ENCODE assay signal across 2 fruit fly cellular contexts in genomic region chr3R:5263311-5264250, dm6.
A peak's percentile ranks its signal among the peaks of the same experiment; 100 is the strongest.
TF ChIP-seq lines count a peak whose summit lies in the region.

No protein-coding gene starts in this region.

TF ChIP-seq in whole organism, embryonic, 481 proteins besides CTCF, POLR2A, EP300 and RAD21 (continued from another document and continues in another):
- TF ChIP-seq gsb (GFP tag; IDR thresholded peaks at IDR 0.05; lab: Robert Waterston, UW) (peak; percentile 63; the same call in 1 of the 2 replicates), Pdp1 (GFP tag; optimal IDR thresholded peaks at IDR 0.05; lab: Kevin White, UChicago) (peak; percentile 44 to 76), CG11398 (GFP tag; optimal IDR thresholded peaks at IDR 0.05; lab: Kevin White, UChicago) (no peak), ttk (GFP tag; IDR thresholded peaks at IDR 0.05; lab: Robert Waterston, UW) (peak; percentile 70), CG15073 (GFP tag; optimal IDR thresholded peaks at IDR 0.05; lab: Kevin White, UChicago) (no peak), Mrtf (GFP tag; IDR thresholded peaks at IDR 0.05; lab: Robert Waterston, UW) (peak; percentile 66; the same call in 2 of the 3 replicates), CG10654 (GFP tag; optimal IDR thresholded peaks at IDR 0.05; lab: Kevin White, UChicago) (peak; percentile 65), CG10565 (GFP tag; optimal IDR thresholded peaks at IDR 0.05; lab: Kevin White, UChicago) (peak; percentile 33), CG18764 (GFP tag; optimal IDR thresholded peaks at IDR 0.05; lab: Kevin White, UChicago) (peak; percentile 53), Camta (GFP tag; optimal IDR thresholded peaks at IDR 0.05; lab: Kevin White, UChicago) (no peak), CG30020 (tag; optimal IDR thresholded peaks at IDR 0.05; lab: Kevin White, UChicago) (peak; percentile 66), Atf3 (GFP tag; optimal IDR thresholded peaks at IDR 0.05; lab: Kevin White, UChicago) (peak; percentile 52), Ada2b (GFP tag; IDR thresholded peaks at IDR 0.05; lab: Robert Waterston, UW) (peak; percentile 72), CG30403 (GFP tag; optimal IDR thresholded peaks at IDR 0.05; lab: Kevin White, UChicago) (peak; percentile 74), stc (GFP tag; IDR thresholded peaks at IDR 0.05; lab: Robert Waterston, UW) (peak; percentile 66; the same call in 1 of the 2 replicates), CG3065 (GFP tag; optimal IDR thresholded peaks at IDR 0.05; lab: Kevin White, UChicago) (peak; percentile 35), CG13296 (GFP tag; optimal IDR thresholded peaks at IDR 0.05; lab: Kevin White, UChicago) (peak; percentile 93), CG12769 (tag; optimal IDR thresholded peaks at IDR 0.05; lab: Kevin White, UChicago) (peak; percentile 81), Opbp (GFP tag; IDR thresholded peaks at IDR 0.05; lab: Robert Waterston, UW; ENCODE audit: partially characterized antibody) (peak; percentile 33; the same call in 1 of the 3 replicates), CG42726 (GFP tag; IDR thresholded peaks at IDR 0.05; lab: Robert Waterston, UW; ENCODE audit: partially characterized antibody) (no peak), Trl (optimal IDR thresholded peaks at IDR 0.05; lab: Kevin White, UChicago) (no peak), Trl (GFP tag; optimal IDR thresholded peaks at IDR 0.05; lab: Kevin White, UChicago) (no peak), knrl (GFP tag; IDR thresholded peaks at IDR 0.05; lab: Robert Waterston, UW; ENCODE audit: partially characterized antibody) (no peak), CG4617 (GFP tag; optimal IDR thresholded peaks at IDR 0.05; lab: Kevin White, UChicago; ENCODE audit: borderline replicate concordance) (peak; percentile 17), mam (GFP tag; optimal IDR thresholded peaks at IDR 0.05; lab: Kevin White, UChicago) (peak; percentile 10), kah (GFP tag; optimal IDR thresholded peaks at IDR 0.05; lab: Kevin White, UChicago) (peak; percentile 74), emc (GFP tag; optimal IDR thresholded peaks at IDR 0.05; lab: Kevin White, UChicago) (no peak), CG8359 (GFP tag; optimal IDR thresholded peaks at IDR 0.05; lab: Kevin White, UChicago; ENCODE audit: borderline replicate concordance) (peak; percentile 78), C15 (GFP tag; IDR thresholded peaks at IDR 0.05; lab: Robert Waterston, UW) (no peak), CG12104 (GFP tag; optimal IDR thresholded peaks at IDR 0.05; lab: Kevin White, UChicago) (peak; percentile 80), fru (optimal IDR thresholded peaks at IDR 0.05; lab: Kevin White, UChicago) (no peak), CG1792 (GFP tag; optimal IDR thresholded peaks at IDR 0.05; lab: Kevin White, UChicago) (no peak), z (GFP tag; IDR thresholded peaks at IDR 0.05; lab: Robert Waterston, UW) (peak; percentile 26; the same call in 1 of the 3 replicates), CG8089 (GFP tag; optimal IDR thresholded peaks at IDR 0.05; lab: Kevin White, UChicago) (no peak), CG4424 (GFP tag; optimal IDR thresholded peaks at IDR 0.05; lab: Kevin White, UChicago) (peak; percentile 87), sc (optimal IDR thresholded peaks at IDR 0.05; lab: Kevin White, UChicago) (no peak), sc (GFP tag; optimal IDR thresholded peaks at IDR 0.05; lab: Kevin White, UChicago) (peak; percentile 81), CG7372 (GFP tag; IDR thresholded peaks at IDR 0.05; lab: Robert Waterston, UW) (peak; percentile 79), bcd (GFP tag; optimal IDR thresholded peaks at IDR 0.05; lab: Kevin White, UChicago) (peak; percentile 86), CG11696 (GFP tag; IDR thresholded peaks at IDR 0.05; lab: Robert Waterston, UW) (peak; percentile 61), corto (GFP tag; optimal IDR thresholded peaks at IDR 0.05; lab: Kevin White, UChicago) (no peak), zfh2 (GFP tag; optimal IDR thresholded peaks at IDR 0.05; lab: Kevin White, UChicago) (peak; percentile 8), mirr (GFP tag; optimal IDR thresholded peaks at IDR 0.05; lab: Kevin White, UChicago) (peak; percentile 69), bowl (GFP tag; IDR thresholded peaks at IDR 0.05; lab: Robert Waterston, UW) (no peak), CG4360 (GFP tag; IDR thresholded peaks at IDR 0.05; lab: Robert Waterston, UW) (0 out of 2 replicates have a peak, but pooled peaks have one; percentile 24), ems (GFP tag; optimal IDR thresholded peaks at IDR 0.05; lab: Kevin White, UChicago) (no peak), crp (GFP tag; optimal IDR thresholded peaks at IDR 0.05; lab: Kevin White, UChicago) (peak in 1 of 2 experiments; percentile 25), CG4404 (GFP tag; IDR thresholded peaks at IDR 0.05; lab: Robert Waterston, UW) (peak; percentile 61), maf-S (GFP tag; optimal IDR thresholded peaks at IDR 0.05; lab: Kevin White, UChicago) (no peak), CG32767 (GFP tag; IDR thresholded peaks at IDR 0.05; lab: Robert Waterston, UW) (peak; percentile 81), sim (GFP tag; IDR thresholded peaks at IDR 0.05; lab: Robert Waterston, UW) (no peak), CG1233 (GFP tag; optimal IDR thresholded peaks at IDR 0.05; lab: Kevin White, UChicago) (peak; percentile 90), CG7786 (GFP tag; optimal IDR thresholded peaks at IDR 0.05; lab: Kevin White, UChicago) (peak; percentile 2), Dp (GFP tag; optimal IDR thresholded peaks at IDR 0.05; lab: Kevin White, UChicago) (no peak), CG7271 (tag; optimal IDR thresholded peaks at IDR 0.05; lab: Kevin White, UChicago) (peak; percentile 46), Abd-B (GFP tag; optimal IDR thresholded peaks at IDR 0.05; lab: Kevin White, UChicago) (peak; percentile 87), CG13624 (GFP tag; optimal IDR thresholded peaks at IDR 0.05; lab: Kevin White, UChicago) (peak; percentile 9), Hr39 (optimal IDR thresholded peaks at IDR 0.05; lab: Kevin White, UChicago) (no peak), Bteb2 (GFP tag; optimal IDR thresholded peaks at IDR 0.05; lab: Kevin White, UChicago) (no peak), cwo (GFP tag; optimal IDR thresholded peaks at IDR 0.05; lab: Kevin White, UChicago) (peak; percentile 97), CG8388 (GFP tag; optimal IDR thresholded peaks at IDR 0.05; lab: Kevin White, UChicago) (peak; percentile 83), CG11560 (tag; IDR thresholded peaks at IDR 0.05; lab: Robert Waterston, UW) (peak; percentile 73; the same call in 2 of the 3 replicates), sug (tag; optimal IDR thresholded peaks at IDR 0.05; lab: Kevin White, UChicago) (peak; percentile 50), CG10209 (GFP tag; optimal IDR thresholded peaks at IDR 0.05; lab: Kevin White, UChicago) (peak; percentile 91)

TF ChIP-seq in whole organism, prepupa, 60 proteins besides CTCF, POLR2A, EP300 and RAD21 (continued from another document):
- peak; percentile 49 for TF ChIP-seq OdsH (GFP tag; optimal IDR thresholded peaks at IDR 0.05; lab: Kevin White, UChicago)
- TF ChIP-seq Sox102F (GFP tag; optimal IDR thresholded peaks at IDR 0.05; lab: Kevin White, UChicago): peak; percentile 15
- peak; percentile 46 for TF ChIP-seq esn (GFP tag; optimal IDR thresholded peaks at IDR 0.05; lab: Kevin White, UChicago)
- TF ChIP-seq lz (GFP tag; optimal IDR thresholded peaks at IDR 0.05; lab: Kevin White, UChicago): no peak
- TF ChIP-seq CG6854 (GFP tag; optimal IDR thresholded peaks at IDR 0.05; lab: Kevin White, UChicago): no peak
- peak; percentile 53 for TF ChIP-seq fkh (GFP tag; optimal IDR thresholded peaks at IDR 0.05; lab: Kevin White, UChicago)
- TF ChIP-seq CG6792 (GFP tag; optimal IDR thresholded peaks at IDR 0.05; lab: Kevin White, UChicago): peak; percentile 18
